Fruit fly (Drosophila melanogaster): Measurements from ENCODE around the gene CG10958.
A peak's percentile ranks its signal among the peaks of the same experiment; 100 is the strongest.

CG10958 gene

dm6 chrX:8101479-8102198, 30.4 kb upstream of the CG10958 start, which contains the start of gene CG2258 (continued):
- TF ChIP-seq cg (GFP tag; optimal IDR thresholded peaks at IDR 0.05) (peak; percentile 59), CG18599 (GFP tag; optimal IDR thresholded peaks at IDR 0.05) (peak; percentile 86), CG17612 (GFP tag; IDR thresholded peaks at IDR 0.05) (peak; percentile 61), CG5180 (GFP tag; optimal IDR thresholded peaks at IDR 0.05) (peak; percentile 64), Nf-YB (GFP tag; optimal IDR thresholded peaks at IDR 0.05) (peak; percentile 45), Adf1 (GFP tag; IDR thresholded peaks at IDR 0.05) (0 out of 2 replicates have a peak, but pooled peaks have one; percentile 19), Hr51 (GFP tag; optimal IDR thresholded peaks at IDR 0.05) (peak; percentile 44 to 85), pzg (GFP tag; optimal IDR thresholded peaks at IDR 0.05) (peak; percentile 31), sima (GFP tag; optimal IDR thresholded peaks at IDR 0.05) (no peak), Oaz (GFP tag; IDR thresholded peaks at IDR 0.05) (peak; percentile 64; the same call in 1 of the 2 replicates), dan (GFP tag; IDR thresholded peaks at IDR 0.05) (no peak), en (GFP tag; optimal IDR thresholded peaks at IDR 0.05) (no peak), MTF-1 (GFP tag; optimal IDR thresholded peaks at IDR 0.05; ENCODE audit: borderline replicate concordance) (peak; percentile 76), gro (GFP tag; optimal IDR thresholded peaks at IDR 0.05) (no peak), CG5245 (GFP tag; optimal IDR thresholded peaks at IDR 0.05) (peak; percentile 76), CG4424 (GFP tag; optimal IDR thresholded peaks at IDR 0.05) (peak; percentile 87), CG4854 (GFP tag; optimal IDR thresholded peaks at IDR 0.05) (peak; percentile 46), TFAM (GFP tag; optimal IDR thresholded peaks at IDR 0.05) (peak; percentile 7), wor (GFP tag; IDR thresholded peaks at IDR 0.05) (peak; percentile 81), fru (optimal IDR thresholded peaks at IDR 0.05) (no peak), tgo (GFP tag; IDR thresholded peaks at IDR 0.05) (peak; percentile 81), Asciz (GFP tag; optimal IDR thresholded peaks at IDR 0.05) (peak; percentile 82), Hand (GFP tag; optimal IDR thresholded peaks at IDR 0.05) (peak; percentile 66), CG12659 (GFP tag; optimal IDR thresholded peaks at IDR 0.05) (peak; percentile 85), Sox102F (GFP tag; optimal IDR thresholded peaks at IDR 0.05) (peak; percentile 94), CG13287 (GFP tag; IDR thresholded peaks at IDR 0.05; ENCODE audit: partially characterized antibody) (peak; percentile 40; the same call in 1 of the 2 replicates), CG18476 (GFP tag; optimal IDR thresholded peaks at IDR 0.05) (peak; percentile 70), CG18764 (GFP tag; optimal IDR thresholded peaks at IDR 0.05) (peak; percentile 58), CG17385 (GFP tag; optimal IDR thresholded peaks at IDR 0.05) (peak; percentile 87), CG4282 (GFP tag; optimal IDR thresholded peaks at IDR 0.05) (no peak), CG16815 (GFP tag; optimal IDR thresholded peaks at IDR 0.05) (peak; percentile 67), seq (GFP tag; IDR thresholded peaks at IDR 0.05) (peak; percentile 69), CG1603 (tag; optimal IDR thresholded peaks at IDR 0.05) (peak; percentile 91), CG43689 (GFP tag; IDR thresholded peaks at IDR 0.05) (peak; percentile 64), org-1 (GFP tag; optimal IDR thresholded peaks at IDR 0.05) (peak; percentile 47), disco-r (GFP tag; optimal IDR thresholded peaks at IDR 0.05) (peak; percentile 56), CG31388 (GFP tag; optimal IDR thresholded peaks at IDR 0.05) (peak; percentile 68), CG10959 (GFP tag; IDR thresholded peaks at IDR 0.05) (peak; percentile 58), fd96Cb (tag; optimal IDR thresholded peaks at IDR 0.05) (peak; percentile 90), CG15696 (tag; optimal IDR thresholded peaks at IDR 0.05) (peak; percentile 51), maf-S (GFP tag; optimal IDR thresholded peaks at IDR 0.05) (peak; percentile 70), tio (GFP tag; optimal IDR thresholded peaks at IDR 0.05) (peak; percentile 71), Antp (GFP tag; optimal IDR thresholded peaks at IDR 0.05) (no peak), CG2678 (tag; optimal IDR thresholded peaks at IDR 0.05) (peak; percentile 85), HLH3B (GFP tag; IDR thresholded peaks at IDR 0.05) (peak; percentile 92), Dp (GFP tag; optimal IDR thresholded peaks at IDR 0.05) (peak; percentile 82), vnd (GFP tag; IDR thresholded peaks at IDR 0.05; ENCODE audit: partially characterized antibody) (no peak), Tbp (GFP tag; optimal IDR thresholded peaks at IDR 0.05) (no peak), Atf-2 (GFP tag; optimal IDR thresholded peaks at IDR 0.05) (peak; percentile 45)

All from whole organism, embryonic.